Worm (Caenorhabditis elegans) whole organism, L4 larva: ENCODE data around the gene R09D1.14.

Experiments used
- F49E8.2 ChIP-seq: sonication (generic microtip); optimal IDR thresholded peaks from 2 replicates; lab custom pipeline; 2016; ENCODE audit warnings: missing compliant biosample characterization, mild to moderate bottlenecking, missing genetic modification characterization, borderline replicate concordance
- T20F7.1 ChIP-seq: fragments of 200-800 bp; sonication (Bioruptor generic); optimal IDR thresholded peaks from 2 replicates; lab custom pipeline; 2018; ENCODE audit warnings: mild to moderate bottlenecking, missing genetic modification characterization, missing compliant biosample characterization
- ama-1 ChIP-seq: fragments of 150-350 bp; optimal IDR thresholded peaks from 2 replicates; lab custom pipeline; 2014; ENCODE audit warnings: inconsistent platforms, mixed read lengths
- hif-1 ChIP-seq, 2 experiments: sonication (generic microtip); optimal IDR thresholded peaks; 2 replicates each; lab custom pipeline; 2016 to 2017; ENCODE audit warnings: missing compliant biosample characterization in 2 of 2, missing genetic modification characterization in 2 of 2, missing genetic modification reagents in 2 of 2, missing genotype in 2 of 2, mild to moderate bottlenecking in 1 of 2
- jun-1 ChIP-seq: fragments of 150-350 bp; optimal IDR thresholded peaks from 2 replicates; lab custom pipeline; 2014; ENCODE audit warnings: missing biosample characterization, missing genetic modification reagents, missing genetic modification characterization
- lin-15B ChIP-seq: fragments of 150-350 bp; sonication (generic microtip); optimal IDR thresholded peaks from 3 replicates; lab custom pipeline; 2014; ENCODE audit warnings: missing biosample characterization, missing genetic modification characterization
- lin-39 ChIP-seq: fragments of 150-350 bp; optimal IDR thresholded peaks from 2 replicates; lab custom pipeline; 2014; ENCODE audit warnings: missing biosample characterization, missing genetic modification reagents, missing genetic modification characterization
- lir-3 ChIP-seq: sonication (generic microtip); optimal IDR thresholded peaks from 2 replicates; lab custom pipeline; 2016; ENCODE audit warnings: mild to moderate bottlenecking, missing genetic modification characterization, missing compliant biosample characterization
- lsy-2 ChIP-seq, 2 experiments: fragments of 150-350 bp in 1 of 2; sonication (generic microtip) in 1 of 2; optimal IDR thresholded peaks; 2 replicates each; lab custom pipeline; 2014 to 2017; ENCODE audit warnings: missing biosample characterization in 2 of 2, missing genetic modification characterization in 2 of 2
- mxl-3 ChIP-seq: fragments of 200-800 bp; sonication (Bioruptor generic); optimal IDR thresholded peaks from 2 replicates; lab custom pipeline; 2018; ENCODE audit warnings: mild to moderate bottlenecking, missing genetic modification characterization, missing compliant biosample characterization
- nhr-11 ChIP-seq: fragments of 150-350 bp; optimal IDR thresholded peaks from 2 replicates; lab custom pipeline; 2014; ENCODE audit warnings: missing biosample characterization, missing genetic modification characterization
- php-3 ChIP-seq: fragments of 200-800 bp; sonication (Bioruptor generic); IDR thresholded peaks from 2 replicates; pipeline ENCODE4 v1.3.6; 2022; ENCODE audit warnings: missing genetic modification reagents, missing genetic modification characterization, missing compliant biosample characterization
- set-16 ChIP-seq: fragments of 200-800 bp; sonication (Bioruptor generic); IDR thresholded peaks from 2 replicates; pipeline ENCODE4 v1.3.6; 2022; ENCODE audit warnings: missing genetic modification reagents, missing genetic modification characterization, missing compliant biosample characterization
- snpc-1.2 ChIP-seq: fragments of 200-800 bp; sonication (Bioruptor generic); IDR thresholded peaks from 2 replicates; pipeline ENCODE4 v1.3.6; 2022; ENCODE audit warnings: missing genetic modification reagents, missing genetic modification characterization, missing compliant biosample characterization

DNA sequence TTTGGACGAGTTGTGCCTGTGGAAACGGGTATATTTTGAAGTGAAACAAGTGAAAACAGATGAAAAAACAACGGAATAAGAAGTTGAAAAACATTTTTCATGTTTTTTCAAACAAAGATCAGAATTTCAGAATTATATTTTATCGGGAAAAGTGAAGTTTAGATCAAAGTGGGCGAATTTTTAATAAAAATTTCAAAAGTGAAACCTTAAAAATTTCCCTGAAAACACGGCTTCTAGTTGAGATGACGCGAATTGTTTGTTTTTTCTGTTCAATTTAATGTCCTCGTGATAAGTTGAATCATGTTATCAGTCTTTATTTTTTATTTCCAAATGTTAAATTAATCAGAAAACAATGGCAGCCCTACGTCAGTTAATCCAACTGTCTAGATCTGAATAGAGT, 47.8 kb upstream of the R09D1.14 start, which contains the start of gene gcy-3:
- TF ChIP-seq mxl-3 (no peak), lin-15B (tag; lab: Kevin White, UChicago) (no peak), snpc-1.2 (GFP tag; lab: Robert Waterston, UW) (no peak), php-3 (no peak), hif-1 (tag; optimal IDR thresholded peaks at IDR 0.05; lab: Kevin White, UChicago) (no peak), F49E8.2 (tag; lab: Kevin White, UChicago) (no peak), set-16 (GFP tag; lab: Robert Waterston, UW) (no peak), jun-1 (tag; lab: Kevin White, UChicago) (no peak), T20F7.1 (GFP tag; lab: Kevin White, UChicago) (no peak), ama-1 (lab: Kevin White, UChicago) (no peak), lsy-2 (tag; optimal IDR thresholded peaks at IDR 0.05; lab: Kevin White, UChicago) (no peak), lin-39 (tag; lab: Kevin White, UChicago) (no peak), lir-3 (tag; lab: Kevin White, UChicago) (no peak), nhr-11 (tag; lab: Kevin White, UChicago) (no peak)
